Worm (Caenorhabditis elegans) whole organism, early embryonic: ENCODE results near the gene col-175.

Experiments used
- B0310.2 ChIP-seq: sonication (generic microtip); optimal IDR thresholded peaks from 2 replicates; lab custom pipeline; 2016; ENCODE audit warnings: mild to moderate bottlenecking, missing genetic modification characterization, missing compliant biosample characterization
- F13C5.2 ChIP-seq: sonication (generic microtip); optimal IDR thresholded peaks from 2 replicates; lab custom pipeline; 2017; ENCODE audit warnings: mild to moderate bottlenecking, missing genetic modification characterization, inconsistent platforms, missing compliant biosample characterization
- aly-1 ChIP-seq: sonication (generic microtip); optimal IDR thresholded peaks from 2 replicates; lab custom pipeline; 2016; ENCODE audit warnings: missing genetic modification characterization, missing compliant biosample characterization
- ama-1 ChIP-seq: fragments of 150-350 bp; optimal IDR thresholded peaks from 2 replicates; lab custom pipeline; 2014
- ceh-13 ChIP-seq: fragments of 200-800 bp; sonication (Bioruptor generic); optimal IDR thresholded peaks from 2 replicates; lab custom pipeline; 2018; ENCODE audit warnings: mild to moderate bottlenecking, missing genetic modification characterization, missing compliant biosample characterization
- ceh-36 ChIP-seq: sonication (generic microtip); optimal IDR thresholded peaks from 2 replicates; lab custom pipeline; 2016; ENCODE audit warnings: missing genetic modification characterization, inconsistent platforms, missing compliant biosample characterization
- ets-7 ChIP-seq: sonication (generic microtip); optimal IDR thresholded peaks from 2 replicates; lab custom pipeline; 2016; ENCODE audit warnings: missing genotype, missing genetic modification characterization, missing compliant biosample characterization
- flt-1 ChIP-seq: fragments of 200-800 bp; sonication (Bioruptor generic); IDR thresholded peaks from 2 replicates; pipeline ENCODE4 v1.3.6; 2022; ENCODE audit warnings: missing genetic modification characterization, missing compliant biosample characterization
- hmbx-1 ChIP-seq: sonication (generic microtip); optimal IDR thresholded peaks from 2 replicates; lab custom pipeline; 2016; ENCODE audit warnings: mild to moderate bottlenecking, missing genetic modification characterization, missing compliant biosample characterization
- hmg-4 ChIP-seq: fragments of 200-800 bp; sonication (Bioruptor generic); optimal IDR thresholded peaks from 2 replicates; lab custom pipeline; 2018; ENCODE audit warnings: mild to moderate bottlenecking, missing genetic modification characterization, missing compliant biosample characterization
- hnd-1 ChIP-seq: sonication (generic microtip); optimal IDR thresholded peaks from 2 replicates; lab custom pipeline; 2016; ENCODE audit warnings: missing genetic modification characterization, missing compliant biosample characterization
- pes-1 ChIP-seq: fragments of 200-800 bp; sonication (Bioruptor generic); IDR thresholded peaks from 2 replicates; pipeline ENCODE4 v1.3.6; 2022; ENCODE audit warnings: missing genetic modification reagents, missing genetic modification characterization, missing compliant biosample characterization
- scrt-1 ChIP-seq: fragments of 200-800 bp; sonication (Bioruptor generic); IDR thresholded peaks from 2 replicates; pipeline ENCODE4 v1.3.6; 2022; ENCODE audit warnings: missing genetic modification characterization, missing compliant biosample characterization
- sea-1 ChIP-seq: fragments of 200-800 bp; sonication (Bioruptor generic); conservative IDR thresholded peaks from 2 replicates; pipeline ENCODE4 v1.3.6; 2022; ENCODE audit warnings: missing genetic modification characterization, missing compliant biosample characterization
- tbx-11 ChIP-seq: fragments of 200-800 bp; sonication (Bioruptor generic); IDR thresholded peaks from 2 replicates; pipeline ENCODE4 v1.3.6; 2022; ENCODE audit warnings: missing genetic modification characterization, missing compliant biosample characterization
- tbx-37 ChIP-seq: fragments of 200-800 bp; sonication (Bioruptor generic); conservative IDR thresholded peaks from 2 replicates; pipeline ENCODE4 v1.3.6; 2022; ENCODE audit warnings: missing genetic modification reagents, missing genetic modification characterization, missing compliant biosample characterization
- tra-4 ChIP-seq: sonication (generic microtip); optimal IDR thresholded peaks from 2 replicates; lab custom pipeline; 2017; ENCODE audit warnings: missing genetic modification characterization, missing compliant biosample characterization

Gene col-175

DNA sequence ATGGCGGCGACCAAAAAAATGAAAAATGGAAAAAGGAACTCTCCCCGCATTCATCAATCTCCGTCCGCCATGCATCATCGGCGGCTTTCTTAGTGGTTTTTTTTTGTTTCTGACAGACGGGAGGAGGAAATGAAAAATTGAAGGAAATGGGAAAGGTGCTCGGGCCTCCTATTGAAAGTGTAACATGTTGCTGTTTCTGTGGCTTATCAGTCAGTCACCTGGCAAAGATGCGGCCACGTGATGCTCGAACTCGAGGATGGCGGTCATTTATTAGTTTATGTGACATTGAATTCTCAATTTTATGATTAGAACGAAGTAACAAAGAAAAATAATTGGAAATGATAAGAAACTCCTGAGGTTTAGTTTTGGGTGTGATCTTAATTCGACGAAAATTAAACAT is 30.2 kb upstream of the col-175 start:
- TF ChIP-seq tra-4, result no peak

DNA sequence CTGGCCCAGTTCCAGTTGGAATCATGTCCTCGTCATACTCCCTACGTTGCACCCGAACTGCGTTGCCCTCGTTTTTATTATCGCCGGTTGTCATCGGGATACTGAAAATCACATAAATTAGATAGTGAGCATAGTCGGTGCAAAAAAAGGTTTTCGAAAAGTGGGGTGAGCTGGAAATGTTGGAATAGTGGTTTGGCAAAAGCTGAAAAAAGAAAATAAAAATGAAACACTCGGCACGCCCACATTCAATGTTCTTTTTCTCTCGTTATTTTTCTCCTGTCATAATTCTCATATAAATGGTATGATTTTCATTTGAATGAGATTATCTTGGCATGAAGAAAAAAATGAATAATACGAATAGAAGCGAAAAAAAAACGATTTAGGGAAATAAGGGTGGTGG is 29.8 kb upstream of the col-175 start, which contains the start of gene F18G5.6:
Gene F18G5.6, minus strand, starts transcription at position 101 of the 400 bp plus-strand sequence.
- TF ChIP-seq aly-1 (tag; lab: Kevin White, UChicago) (no peak), ets-7 (no peak), scrt-1 (GFP tag; lab: Robert Waterston, UW) (no peak), tra-4 (no peak), sea-1 (GFP tag; lab: Robert Waterston, UW) (no peak), pes-1 (GFP tag; lab: Robert Waterston, UW) (no peak), hmg-4 (GFP tag; lab: Kevin White, UChicago) (no peak), tbx-11 (GFP tag; lab: Robert Waterston, UW) (no peak), B0310.2 (tag; lab: Kevin White, UChicago) (no peak), hmbx-1 (tag; lab: Kevin White, UChicago) (no peak), F13C5.2 (tag; lab: Kevin White, UChicago) (no peak), flt-1 (GFP tag; lab: Robert Waterston, UW) (no peak), tbx-37 (GFP tag; lab: Robert Waterston, UW) (no peak), ceh-36 (tag; lab: Kevin White, UChicago) (no peak), ceh-13 (no peak), hnd-1 (tag; lab: Kevin White, UChicago) (no peak), ama-1 (lab: Kevin White, UChicago) (no peak)

DNA sequence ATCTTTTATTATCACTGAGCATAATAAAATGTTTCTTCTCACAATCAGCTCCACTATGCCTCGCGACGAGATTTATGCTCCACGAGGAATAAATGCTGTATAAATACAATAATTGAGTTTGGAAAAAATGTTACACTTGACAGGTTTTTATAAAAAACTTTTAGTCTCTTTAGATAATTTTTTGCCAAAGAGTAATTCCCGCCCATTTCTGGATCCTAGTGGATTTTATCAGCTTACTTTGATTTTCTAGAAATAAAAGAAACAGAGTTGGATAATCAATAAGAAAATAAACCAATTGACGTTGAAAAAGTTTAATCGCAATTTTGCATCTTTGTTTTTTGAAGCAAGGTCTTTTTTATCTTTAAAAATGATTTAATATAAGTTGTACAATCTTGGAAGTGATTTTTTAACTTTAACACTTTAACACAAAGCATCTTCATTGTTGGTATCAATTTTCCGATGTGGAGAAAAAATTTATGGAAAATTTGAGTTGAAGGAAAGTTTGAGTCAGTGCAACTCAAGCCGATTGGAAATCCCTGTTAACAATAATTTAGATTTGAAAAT is 27.3 kb upstream of the col-175 start:
- TF ChIP-seq hnd-1 (tag; lab: Kevin White, UChicago) (no peak), ets-7 (no peak), ceh-36 (tag; lab: Kevin White, UChicago) (no peak), pes-1 (GFP tag; lab: Robert Waterston, UW) (no peak)

DNA sequence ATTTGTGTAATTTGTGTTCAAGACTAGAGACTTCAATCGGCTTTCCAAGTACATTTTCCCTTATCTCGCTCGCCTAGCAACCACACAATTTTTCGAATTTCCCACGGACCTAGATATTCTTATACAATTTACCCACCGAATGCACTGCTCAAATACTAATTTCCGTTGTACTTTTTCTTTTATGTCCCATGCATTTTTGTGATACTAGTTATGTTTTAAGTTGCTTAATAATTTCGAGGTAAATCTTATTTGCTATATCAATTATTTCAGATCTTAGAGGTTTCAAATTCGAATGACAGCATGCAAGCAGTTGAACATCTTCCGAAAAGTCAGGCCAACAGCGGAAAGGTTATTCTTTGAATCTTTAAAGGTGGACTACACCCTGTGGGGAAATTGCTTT is 25.1 kb upstream of the col-175 start, which contains the start of gene F18G5.1:
Gene F18G5.1, plus strand, starts transcription at position 301 of the 400 bp plus-strand sequence.
- TF ChIP-seq tbx-37 (GFP tag; lab: Robert Waterston, UW) (no peak), hmg-4 (GFP tag; lab: Kevin White, UChicago) (no peak), B0310.2 (tag; lab: Kevin White, UChicago) (no peak), ceh-36 (tag; lab: Kevin White, UChicago) (no peak), aly-1 (tag; lab: Kevin White, UChicago) (no peak), hmbx-1 (tag; lab: Kevin White, UChicago) (no peak), pes-1 (GFP tag; lab: Robert Waterston, UW) (no peak), flt-1 (GFP tag; lab: Robert Waterston, UW) (no peak), ama-1 (lab: Kevin White, UChicago) (no peak), tbx-11 (GFP tag; lab: Robert Waterston, UW) (no peak), sea-1 (GFP tag; lab: Robert Waterston, UW) (no peak), ets-7 (no peak), tra-4 (no peak), hnd-1 (tag; lab: Kevin White, UChicago) (no peak), scrt-1 (GFP tag; lab: Robert Waterston, UW) (no peak), F13C5.2 (tag; lab: Kevin White, UChicago) (no peak)

DNA sequence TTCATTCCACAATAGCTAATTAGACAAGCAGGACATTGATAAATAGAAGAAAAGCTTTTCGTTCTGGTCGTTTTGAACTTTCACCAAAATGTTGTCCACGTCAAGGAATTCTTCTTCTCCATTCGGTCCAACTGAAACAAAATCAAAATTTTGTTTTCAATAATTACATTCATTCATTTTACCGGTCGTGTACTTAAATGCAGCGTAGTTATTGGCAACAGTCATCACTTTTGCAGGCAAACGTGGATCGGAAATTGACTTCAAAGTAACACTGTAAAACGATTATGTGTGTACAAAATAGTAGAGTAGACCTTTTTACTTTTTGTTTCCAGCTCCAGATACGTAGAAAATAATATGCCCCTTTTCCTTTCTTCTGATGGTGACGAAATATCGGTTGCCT is 21.6 kb upstream of the col-175 start:
- TF ChIP-seq F13C5.2 (tag; lab: Kevin White, UChicago) (no peak), ceh-36 (tag; lab: Kevin White, UChicago) (no peak), pes-1 (GFP tag; lab: Robert Waterston, UW) (no peak), tbx-11 (GFP tag; lab: Robert Waterston, UW) (no peak), hnd-1 (tag; lab: Kevin White, UChicago) (no peak)

DNA sequence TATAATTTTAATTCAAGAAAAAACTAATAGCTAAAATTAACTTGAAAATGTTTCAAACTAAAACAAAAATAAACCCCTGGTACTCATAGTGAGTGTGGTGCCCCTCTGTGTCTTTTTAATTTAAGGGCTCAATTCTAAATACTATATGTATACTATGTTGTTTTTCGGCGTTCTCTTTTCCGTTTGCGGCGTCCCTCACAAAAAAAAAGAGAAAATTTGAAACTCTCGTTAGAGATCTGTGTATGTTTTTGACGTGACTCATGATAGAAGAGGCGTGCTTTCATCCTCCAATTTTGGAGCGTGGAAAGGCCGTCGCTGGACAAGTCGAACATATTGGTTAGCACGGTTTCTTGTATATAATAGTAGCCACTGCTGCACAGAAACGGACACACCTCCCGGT is 17.1 kb upstream of the col-175 start, which contains the start of gene pes-8:
Gene pes-8, plus strand, starts transcription at position 301 of the 400 bp plus-strand sequence.
- TF ChIP-seq tbx-11 (GFP tag; lab: Robert Waterston, UW), result no peak
- no peak for TF ChIP-seq aly-1 (tag; lab: Kevin White, UChicago)
- no peak for TF ChIP-seq ama-1 (lab: Kevin White, UChicago)

DNA sequence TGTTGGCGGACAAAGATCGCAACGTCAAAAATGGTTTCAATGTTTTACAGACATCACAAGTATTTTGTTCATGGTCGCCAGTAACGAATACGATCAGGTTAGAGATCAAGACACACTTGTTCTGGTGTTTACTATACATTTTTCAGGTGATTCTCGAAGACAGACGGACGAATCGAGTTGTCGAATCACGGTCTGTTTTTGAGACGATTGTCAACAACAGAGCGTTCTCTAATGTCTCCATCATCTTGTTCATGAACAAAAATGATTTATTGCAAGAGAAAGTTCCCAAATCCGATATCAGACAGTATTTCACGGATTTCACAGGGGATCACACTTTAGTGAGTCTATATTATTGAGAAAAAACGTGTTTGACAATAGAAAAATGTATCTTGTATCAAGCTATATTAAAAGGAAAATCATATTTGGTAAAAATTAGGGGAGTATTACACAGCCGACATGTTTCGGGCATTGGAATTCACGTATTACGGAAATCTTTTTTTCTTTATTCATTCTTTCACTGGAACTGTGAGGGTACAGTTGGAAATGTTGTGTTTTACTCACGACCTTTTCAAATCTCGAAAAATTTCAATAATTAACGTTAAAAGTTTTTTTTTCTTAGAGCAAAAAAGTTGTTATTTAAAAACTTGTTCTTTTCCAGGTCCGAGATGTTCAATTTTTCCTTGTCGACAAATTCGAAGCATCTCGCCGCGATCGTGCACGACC is 13.8 kb upstream of the col-175 start:
- TF ChIP-seq tra-4 (no peak), ceh-36 (tag; lab: Kevin White, UChicago) (no peak), hmg-4 (GFP tag; lab: Kevin White, UChicago) (no peak), hnd-1 (tag; lab: Kevin White, UChicago) (no peak), tbx-11 (GFP tag; lab: Robert Waterston, UW) (no peak), pes-1 (GFP tag; lab: Robert Waterston, UW) (no peak), flt-1 (GFP tag; lab: Robert Waterston, UW) (no peak), ceh-13 (no peak), scrt-1 (GFP tag; lab: Robert Waterston, UW) (no peak), ama-1 (lab: Kevin White, UChicago) (no peak), tbx-37 (GFP tag; lab: Robert Waterston, UW) (no peak), ets-7 (no peak)

DNA sequence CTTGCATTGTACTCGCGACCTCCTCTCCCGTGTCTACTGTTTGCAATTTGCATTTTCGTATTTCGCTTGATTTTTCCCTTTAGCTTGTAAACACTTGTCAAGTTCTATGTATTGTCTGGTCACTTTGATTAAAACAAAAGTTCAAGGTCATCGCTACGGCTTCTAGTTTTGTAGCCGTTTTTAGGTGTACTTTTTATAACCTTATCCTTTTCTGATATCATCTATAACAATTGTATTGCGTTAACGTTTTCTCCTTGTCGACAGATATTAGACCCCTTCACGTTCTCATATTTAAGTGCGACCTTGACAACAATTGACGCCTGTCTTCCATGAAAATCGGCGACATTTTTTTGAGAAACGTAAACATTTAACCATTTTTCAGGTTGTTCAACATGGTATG is 12.2 kb upstream of the col-175 start:
- TF ChIP-seq tra-4 (no peak), F13C5.2 (tag; lab: Kevin White, UChicago) (no peak), B0310.2 (tag; lab: Kevin White, UChicago) (no peak), hmg-4 (GFP tag; lab: Kevin White, UChicago) (no peak), ets-7 (no peak), hmbx-1 (tag; lab: Kevin White, UChicago) (no peak), ama-1 (lab: Kevin White, UChicago) (no peak), hnd-1 (tag; lab: Kevin White, UChicago) (no peak), tbx-11 (GFP tag; lab: Robert Waterston, UW) (no peak)
